Worm (Caenorhabditis elegans) whole organism, young adult: ENCODE results near the gene C17A2.7.

Source experiments
- C06A6.2 ChIP-seq: fragments of 200-800 bp; sonication (Bioruptor generic); conservative IDR thresholded peaks from 2 replicates; pipeline ENCODE4 v1.3.6; 2022; ENCODE audit warnings: missing genetic modification characterization, missing compliant biosample characterization
- F37B4.10 ChIP-seq: fragments of 200-800 bp; sonication (Bioruptor generic); IDR thresholded peaks from 2 replicates; pipeline ENCODE4 v1.3.6; 2022; ENCODE audit warnings: missing genetic modification characterization, missing compliant biosample characterization
- ama-1 ChIP-seq, 3 experiments: fragments of 150-350 bp in 1 of 3; sonication (generic microtip) in 2 of 3; optimal IDR thresholded peaks; 2 replicates each; lab custom pipeline; 2014 to 2018; ENCODE audit warnings: missing biosample characterization in 2 of 3, missing genetic modification characterization in 2 of 3, missing genetic modification reagents in 2 of 3
- bed-2 ChIP-seq: fragments of 200-800 bp; sonication (Bioruptor generic); IDR thresholded peaks from 2 replicates; pipeline ENCODE4 v1.3.6; 2022; ENCODE audit warnings: missing genetic modification reagents, missing genetic modification characterization, missing compliant biosample characterization
- ekl-4 ChIP-seq: fragments of 200-800 bp; sonication (Bioruptor generic); IDR thresholded peaks from 2 replicates; pipeline ENCODE4 v1.3.6; 2022; ENCODE audit warnings: missing genetic modification reagents, missing genetic modification characterization, missing compliant biosample characterization
- lir-1 ChIP-seq: fragments of 200-800 bp; sonication (Bioruptor generic); conservative IDR thresholded peaks from 2 replicates; pipeline ENCODE4 v1.3.6; 2022; ENCODE audit warnings: missing genetic modification reagents, missing genetic modification characterization, missing compliant biosample characterization
- nhr-90 ChIP-seq: sonication (generic microtip); optimal IDR thresholded peaks from 2 replicates; lab custom pipeline; 2016; ENCODE audit warnings: missing genotype, mild to moderate bottlenecking, missing genetic modification characterization, missing compliant biosample characterization
- sdz-38 ChIP-seq: sonication (generic microtip); optimal IDR thresholded peaks from 2 replicates; lab custom pipeline; 2016; ENCODE audit warnings: missing genotype, missing genetic modification characterization, missing compliant biosample characterization
- unc-62 ChIP-seq: fragments of 150-350 bp; optimal IDR thresholded peaks from 2 replicates; lab custom pipeline; 2014; ENCODE audit warnings: missing biosample characterization, missing genetic modification reagents, missing genetic modification characterization

DNA sequence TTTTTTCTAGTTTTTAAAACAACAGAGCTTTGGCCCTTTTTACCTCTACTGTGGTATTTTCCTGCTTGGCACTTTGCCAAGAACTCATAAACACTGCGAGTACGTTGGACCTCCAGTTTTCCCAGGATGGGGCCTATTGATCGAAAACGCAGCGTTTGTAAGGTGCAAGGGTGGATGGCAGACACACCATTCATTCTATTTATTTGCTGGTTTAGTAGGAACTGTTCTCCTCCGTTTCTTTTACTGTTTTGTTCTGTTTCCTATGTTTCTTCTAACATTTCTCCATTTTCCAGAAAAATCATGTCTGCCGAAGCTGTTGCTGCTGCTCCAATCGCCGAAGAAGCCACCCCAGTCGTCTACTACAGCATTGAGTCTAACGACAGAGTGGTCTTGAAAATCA, 19.4 kb downstream of the C17A2.7 start, which contains the start of gene skr-15:
- TF ChIP-seq unc-62 (GFP tag; lab: Kevin White, UChicago) (no peak), bed-2 (GFP tag; lab: Robert Waterston, UW) (no peak), ekl-4 (no peak), sdz-38 (tag; lab: Kevin White, UChicago) (no peak), ama-1 (optimal IDR thresholded peaks at IDR 0.05; lab: Kevin White, UChicago) (no peak), ama-1 (GFP tag; optimal IDR thresholded peaks at IDR 0.05; lab: Kevin White, UChicago) (no peak), nhr-90 (tag; lab: Kevin White, UChicago) (no peak), F37B4.10 (no peak), lir-1 (no peak), C06A6.2 (GFP tag; lab: Robert Waterston, UW) (no peak)
